Worm (Caenorhabditis elegans): Measurements from ENCODE around the gene lmp-2.

lmp-2 gene

DNA sequence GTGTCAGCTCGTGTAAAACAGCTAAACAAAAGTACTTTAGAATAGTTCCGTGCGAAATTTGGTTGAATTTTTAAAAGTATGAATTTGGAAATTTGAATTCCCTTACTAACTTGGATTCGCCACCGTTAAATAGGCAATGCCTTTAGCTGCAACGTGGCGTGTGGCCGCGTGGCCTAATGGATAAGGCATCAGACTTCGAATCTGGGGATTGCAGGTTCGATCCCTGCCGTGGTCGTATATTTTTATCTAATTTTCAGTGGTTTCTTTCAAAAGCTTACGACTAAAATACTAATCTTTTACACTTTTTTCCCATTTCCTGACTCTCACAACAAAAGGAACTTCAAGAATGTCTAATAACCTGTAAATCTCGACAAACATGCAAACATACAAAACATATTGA is 35.7 kb upstream of the lmp-2 start (continued):
- no peak for TF ChIP-seq snpc-1.1 (tag; optimal IDR thresholded peaks at IDR 0.05; ENCODE audit: insufficient read depth)

DNA sequence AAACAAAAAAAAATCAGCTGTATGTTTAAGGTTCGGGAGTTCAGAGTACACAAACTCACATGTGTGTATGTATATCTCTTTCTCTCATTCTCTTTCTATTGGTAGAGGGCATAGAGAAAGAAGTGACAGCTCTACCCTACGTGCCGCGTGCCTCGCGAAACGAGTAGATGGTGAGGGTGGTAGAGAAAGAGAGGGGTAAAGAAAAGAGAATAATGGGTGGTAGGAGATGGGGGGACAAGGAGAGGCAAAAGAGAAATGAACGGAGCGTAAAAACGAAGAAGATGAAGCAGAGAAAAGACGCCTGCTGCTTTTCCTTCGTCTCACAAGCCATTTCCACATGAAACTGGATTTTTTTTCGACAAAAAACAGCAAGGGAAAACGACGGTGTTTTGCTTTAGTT is 32.3 kb upstream of the lmp-2 start:
- TF ChIP-seq F39B2.1 (GFP tag; IDR thresholded peaks at IDR 0.05), result 0 out of 2 replicates have a peak, but pooled peaks have one; percentile 26
- TF ChIP-seq Y56A3A.18 (GFP tag; IDR thresholded peaks at IDR 0.05), result peak; percentile 79; the same call in 1 of the 2 replicates
- TF ChIP-seq ztf-25 (GFP tag; IDR thresholded peaks at IDR 0.05), result no peak
- TF ChIP-seq hrde-1 (tag; optimal IDR thresholded peaks at IDR 0.05; ENCODE audit: borderline replicate concordance), result no peak
- no peak for TF ChIP-seq bed-1 (GFP tag; IDR thresholded peaks at IDR 0.05)
- peak; percentile 28 for TF ChIP-seq F22D6.2 (tag; optimal IDR thresholded peaks at IDR 0.05)
- no peak for TF ChIP-seq sdz-38 (tag; optimal IDR thresholded peaks at IDR 0.05)
- no peak for TF ChIP-seq attf-6 (GFP tag; IDR thresholded peaks at IDR 0.05)
- no peak for TF ChIP-seq Y53F4B.3 (GFP tag; IDR thresholded peaks at IDR 0.05)
- TF ChIP-seq him-1 (tag; optimal IDR thresholded peaks at IDR 0.05), result no peak
- 0 out of 2 replicates have a peak, but pooled peaks have one; percentile 80 for TF ChIP-seq F37B4.10 (GFP tag; IDR thresholded peaks at IDR 0.05)
- TF ChIP-seq F10E7.11 (tag; optimal IDR thresholded peaks at IDR 0.05), result no peak
- TF ChIP-seq somi-1 (GFP tag; optimal IDR thresholded peaks at IDR 0.05), result peak; percentile 94
- TF ChIP-seq nfya-1 (tag; optimal IDR thresholded peaks at IDR 0.05; ENCODE audit: borderline replicate concordance, insufficient read depth), result no peak
- TF ChIP-seq repo-1 (tag; optimal IDR thresholded peaks at IDR 0.05), result peak; percentile 43
- TF ChIP-seq ekl-4 (GFP tag; IDR thresholded peaks at IDR 0.05), result peak; percentile 67
- TF ChIP-seq ceh-79 (tag; optimal IDR thresholded peaks at IDR 0.05), result peak; percentile 60
- peak; percentile 86 for TF ChIP-seq K11D2.4 (GFP tag; IDR thresholded peaks at IDR 0.05)
- no peak for TF ChIP-seq dpl-1 (GFP tag; optimal IDR thresholded peaks at IDR 0.05)
- no peak for TF ChIP-seq snpc-3.4 (tag; optimal IDR thresholded peaks at IDR 0.05)
- TF ChIP-seq akir-1 (GFP tag; optimal IDR thresholded peaks at IDR 0.05), result no peak
- no peak for TF ChIP-seq ztf-3 (GFP tag; optimal IDR thresholded peaks at IDR 0.05)
- TF ChIP-seq Y67H2A.10 (GFP tag; conservative IDR thresholded peaks at IDR 0.05), result peak; percentile 51; the same call in 1 of the 2 replicates
- TF ChIP-seq cebp-2 (GFP tag; IDR thresholded peaks at IDR 0.05), result no peak
- TF ChIP-seq ZK185.1 (tag; optimal IDR thresholded peaks at IDR 0.05; ENCODE audit: poor library complexity, severe bottlenecking), result peak; percentile 83
- TF ChIP-seq F23B12.7 (tag; optimal IDR thresholded peaks at IDR 0.05; ENCODE audit: insufficient read depth), result peak; percentile 64
- TF ChIP-seq rcor-1 (GFP tag; IDR thresholded peaks at IDR 0.05), result peak; percentile 79
- TF ChIP-seq hsf-1 (GFP tag; IDR thresholded peaks at IDR 0.05), result no peak
- no peak for TF ChIP-seq rpc-1 (optimal IDR thresholded peaks at IDR 0.05)
- TF ChIP-seq rpc-1 (tag; optimal IDR thresholded peaks at IDR 0.05), result no peak
- peak; percentile 87 for TF ChIP-seq B0336.3 (GFP tag; IDR thresholded peaks at IDR 0.05)
- TF ChIP-seq T07F8.4 (tag; optimal IDR thresholded peaks at IDR 0.05), result no peak
- TF ChIP-seq madf-3 (GFP tag; IDR thresholded peaks at IDR 0.05), result no peak
- peak; percentile 78 for TF ChIP-seq C06A6.2 (GFP tag; conservative IDR thresholded peaks at IDR 0.05)
- TF ChIP-seq ceh-100 (GFP tag; IDR thresholded peaks at IDR 0.05), result no peak; the same call in 1 of the 2 replicates
- TF ChIP-seq lsl-1 (GFP tag; optimal IDR thresholded peaks at IDR 0.05), result no peak
- no peak for TF ChIP-seq nhr-27 (tag; optimal IDR thresholded peaks at IDR 0.05)
- peak; percentile 84 for TF ChIP-seq madf-10 (tag; optimal IDR thresholded peaks at IDR 0.05)
- peak; percentile 92 for TF ChIP-seq atf-7 (tag; optimal IDR thresholded peaks at IDR 0.05)
- TF ChIP-seq let-607 (tag; optimal IDR thresholded peaks at IDR 0.05), result peak; percentile 49 to 77
- peak; percentile 92 for TF ChIP-seq unc-62 (GFP tag; optimal IDR thresholded peaks at IDR 0.05)
- peak; percentile 92 for TF ChIP-seq lin-40 (tag; optimal IDR thresholded peaks at IDR 0.05)
- no peak for TF ChIP-seq ama-1 (optimal IDR thresholded peaks at IDR 0.05)
- TF ChIP-seq ama-1 (GFP tag; optimal IDR thresholded peaks at IDR 0.05), result peak in 1 of 2 experiments; percentile 67
- TF ChIP-seq tbp1 (GFP tag; optimal IDR thresholded peaks at IDR 0.05), result peak; percentile 66
- TF ChIP-seq die-1 (tag; optimal IDR thresholded peaks at IDR 0.05), result peak; percentile 39

Measured in whole organism, young adult.